Worm (Caenorhabditis elegans): ENCODE data around the gene W09D6.4.

DNA sequence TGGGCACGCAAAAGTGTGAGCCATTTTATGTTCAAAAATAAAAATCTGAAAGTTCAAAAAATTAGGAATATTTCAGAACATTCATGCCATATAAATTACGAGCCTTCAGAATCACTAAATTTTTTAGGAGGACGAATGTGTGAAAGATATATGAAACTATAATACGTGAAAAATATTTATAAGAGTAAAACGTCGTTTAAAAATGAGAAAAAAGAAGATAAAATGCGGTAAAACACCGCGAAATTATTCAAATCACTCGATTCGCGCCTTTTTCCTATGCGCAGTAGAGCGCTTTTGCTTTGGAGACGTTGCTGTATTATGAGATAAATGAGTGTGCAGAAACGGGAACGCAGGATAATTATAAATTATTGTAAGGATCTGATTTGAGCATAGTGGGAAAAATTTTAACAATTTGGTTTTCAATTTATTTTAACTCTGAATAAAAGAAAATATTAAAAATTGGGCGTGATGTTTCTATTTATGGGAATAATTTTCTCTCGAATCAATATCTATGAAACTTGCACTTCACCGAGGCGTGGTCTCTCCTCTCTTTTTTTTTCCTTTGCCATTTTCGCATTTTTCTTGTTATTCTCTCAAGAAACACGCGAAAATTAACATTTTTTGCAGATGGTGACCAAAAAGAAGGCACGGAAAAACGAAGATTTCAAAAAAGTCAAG, 39.8 kb downstream of the W09D6.4 start, which contains the start of the genes sup-35 and Y48A6C.4:
- TF ChIP-seq fos-1 (tag; optimal IDR thresholded peaks at IDR 0.05) (no peak), ama-1 (optimal IDR thresholded peaks at IDR 0.05) (no peak), unc-39 (tag; optimal IDR thresholded peaks at IDR 0.05) (no peak), aly-2 (tag; optimal IDR thresholded peaks at IDR 0.05) (no peak), unc-62 (GFP tag; optimal IDR thresholded peaks at IDR 0.05) (no peak)

Data from whole organism, L3 larva.